Worm (Caenorhabditis elegans): Measurements from ENCODE around the gene cec-4.
A peak's percentile ranks its signal among the peaks of the same experiment; 100 is the strongest.

The cec-4 gene

DNA sequence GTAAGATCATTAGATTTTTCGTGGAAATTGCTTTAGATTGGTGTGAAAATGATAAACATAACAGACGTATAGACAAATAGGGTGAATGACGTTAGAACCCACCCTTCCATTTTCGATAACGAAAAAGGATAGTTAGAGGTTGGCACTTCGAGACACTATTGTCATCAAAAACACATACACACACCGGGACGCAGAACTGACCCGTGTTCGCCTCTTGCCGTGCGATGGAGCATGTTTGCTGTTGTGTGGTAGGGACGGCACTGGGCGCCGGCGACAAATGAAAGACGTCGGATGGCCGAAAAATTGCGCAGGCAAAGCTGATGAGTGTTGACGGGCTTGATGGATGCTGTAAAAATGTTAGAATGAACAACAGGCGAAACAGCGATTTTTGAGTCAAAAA lies 25.7 kb upstream of the cec-4 start:
- TF ChIP-seq skn-1 (tag; optimal IDR thresholded peaks at IDR 0.05) (peak; percentile 80), nhr-77 (tag; optimal IDR thresholded peaks at IDR 0.05) (no peak), zag-1 (tag; optimal IDR thresholded peaks at IDR 0.05) (no peak), fos-1 (tag; optimal IDR thresholded peaks at IDR 0.05) (peak; percentile 54), nhr-23 (tag; optimal IDR thresholded peaks at IDR 0.05) (no peak), unc-62 (GFP tag; optimal IDR thresholded peaks at IDR 0.05) (no peak), F13H6.1 (tag; optimal IDR thresholded peaks at IDR 0.05) (peak; percentile 19), mbf-1 (tag; optimal IDR thresholded peaks at IDR 0.05) (no peak), C34F6.9 (tag; optimal IDR thresholded peaks at IDR 0.05) (peak; percentile 28), ceh-16 (tag; optimal IDR thresholded peaks at IDR 0.05) (no peak), lin-39 (tag; optimal IDR thresholded peaks at IDR 0.05) (no peak), snpc-4 (tag; optimal IDR thresholded peaks at IDR 0.05) (no peak), lsy-2 (tag; optimal IDR thresholded peaks at IDR 0.05) (peak in 1 of 2 experiments; percentile 41), R02D3.7 (tag; optimal IDR thresholded peaks at IDR 0.05) (no peak), elt-1 (tag; optimal IDR thresholded peaks at IDR 0.05) (no peak), ama-1 (optimal IDR thresholded peaks at IDR 0.05) (no peak), lin-11 (tag; optimal IDR thresholded peaks at IDR 0.05) (no peak), lin-13 (GFP tag; optimal IDR thresholded peaks at IDR 0.05) (no peak), nhr-25 (tag; optimal IDR thresholded peaks at IDR 0.05) (no peak), nhr-129 (tag; optimal IDR thresholded peaks at IDR 0.05) (peak; percentile 60)

DNA sequence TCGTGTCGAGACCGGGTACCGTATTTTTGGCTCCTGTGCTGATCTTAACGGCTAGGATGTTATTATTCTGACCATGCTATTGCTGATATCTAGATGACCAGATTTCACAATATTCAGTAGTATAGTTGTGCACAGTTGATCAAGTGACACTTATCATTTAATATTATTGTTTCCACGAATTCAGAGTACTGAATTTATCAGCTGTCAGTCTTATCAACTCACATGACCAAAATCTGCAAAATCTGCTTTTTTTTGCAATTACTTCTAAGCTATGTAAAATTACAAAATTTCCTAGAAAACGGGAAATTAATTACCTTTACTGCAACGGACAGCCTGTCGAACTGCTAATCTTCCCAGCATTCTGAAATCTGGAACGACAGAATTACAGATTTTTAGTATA lies 25.1 kb upstream of the cec-4 start, which contains the start of gene pam-1:
TSS of gene pam-1 (minus strand) at position 368 of the 400 bp plus-strand sequence.
- TF ChIP-seq C34F6.9 (tag; optimal IDR thresholded peaks at IDR 0.05) (no peak), nhr-129 (tag; optimal IDR thresholded peaks at IDR 0.05) (no peak), mdl-1 (tag; optimal IDR thresholded peaks at IDR 0.05) (no peak), Y55F3AM.14 (GFP tag; optimal IDR thresholded peaks at IDR 0.05) (no peak), alr-1 (tag; optimal IDR thresholded peaks at IDR 0.05) (no peak), snpc-4 (tag; optimal IDR thresholded peaks at IDR 0.05) (no peak), dmd-4 (tag; optimal IDR thresholded peaks at IDR 0.05) (no peak), lin-13 (GFP tag; optimal IDR thresholded peaks at IDR 0.05) (no peak)

DNA sequence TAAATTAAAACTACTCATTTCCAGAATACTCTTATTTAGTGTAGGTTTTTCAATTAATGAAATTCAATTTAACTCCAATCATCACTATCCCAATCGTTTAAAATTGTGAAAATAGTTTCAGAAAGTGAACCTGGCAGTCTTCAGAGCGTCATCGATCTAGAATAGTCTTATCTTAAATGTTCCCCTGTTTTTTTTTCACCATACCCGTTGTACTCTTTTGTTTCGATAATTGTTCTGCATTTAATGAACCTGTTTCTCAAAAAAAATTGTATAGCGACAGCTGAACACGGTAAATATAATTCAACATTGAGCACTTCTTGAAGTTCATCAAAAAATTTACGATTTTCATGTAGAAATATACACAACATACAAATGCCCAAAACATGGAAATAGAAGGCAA lies 24.3 kb upstream of the cec-4 start:
- TF ChIP-seq unc-39 (tag; optimal IDR thresholded peaks at IDR 0.05) = no peak
- no peak for TF ChIP-seq lin-39 (tag; optimal IDR thresholded peaks at IDR 0.05)
- TF ChIP-seq nhr-10 (tag; optimal IDR thresholded peaks at IDR 0.05) = no peak
- no peak for TF ChIP-seq ztf-1 (GFP tag; conservative IDR thresholded peaks at IDR 0.05)
- no peak for TF ChIP-seq C34F6.9 (tag; optimal IDR thresholded peaks at IDR 0.05)
- TF ChIP-seq ZK546.5 (tag; optimal IDR thresholded peaks at IDR 0.05) = no peak
- TF ChIP-seq sma-3 (GFP tag; optimal IDR thresholded peaks at IDR 0.05) = no peak
- TF ChIP-seq aly-2 (tag; optimal IDR thresholded peaks at IDR 0.05) = no peak
- no peak for TF ChIP-seq mdl-1 (tag; optimal IDR thresholded peaks at IDR 0.05)
- no peak for TF ChIP-seq zag-1 (tag; optimal IDR thresholded peaks at IDR 0.05)
- no peak for TF ChIP-seq unc-55 (GFP tag; optimal IDR thresholded peaks at IDR 0.05)
- no peak for TF ChIP-seq F13H6.1 (tag; optimal IDR thresholded peaks at IDR 0.05)
- TF ChIP-seq fos-1 (tag; optimal IDR thresholded peaks at IDR 0.05) = no peak
- TF ChIP-seq lin-11 (tag; optimal IDR thresholded peaks at IDR 0.05) = no peak
- no peak for TF ChIP-seq nhr-21 (tag; optimal IDR thresholded peaks at IDR 0.05)
- no peak for TF ChIP-seq ceh-82 (tag; optimal IDR thresholded peaks at IDR 0.05)
- no peak for TF ChIP-seq R02D3.7 (tag; optimal IDR thresholded peaks at IDR 0.05)
- TF ChIP-seq egl-27 (tag; optimal IDR thresholded peaks at IDR 0.05) = no peak
- TF ChIP-seq dmd-4 (tag; optimal IDR thresholded peaks at IDR 0.05) = no peak

DNA sequence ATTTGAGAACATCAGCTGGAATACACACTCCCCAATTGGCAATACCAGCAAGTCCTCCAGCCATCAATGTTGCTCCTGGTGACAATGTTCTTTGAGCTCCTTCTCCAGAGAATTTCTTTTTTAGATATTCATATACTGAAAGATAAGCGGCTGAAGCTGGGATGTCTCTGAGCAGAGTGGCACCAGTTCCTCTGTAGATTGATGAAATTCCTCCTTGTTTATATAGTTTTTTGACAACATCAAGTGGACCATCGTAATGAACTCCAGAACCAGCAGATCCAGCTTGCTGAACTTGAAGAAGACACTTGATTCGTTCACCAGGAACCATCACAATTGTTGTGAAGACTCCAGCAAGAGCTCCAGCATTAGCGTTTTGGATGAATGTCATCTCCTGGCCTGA lies 23.4 kb upstream of the cec-4 start:
- TF ChIP-seq snpc-4 (tag; optimal IDR thresholded peaks at IDR 0.05) (no peak), lin-39 (tag; optimal IDR thresholded peaks at IDR 0.05) (no peak), ztf-1 (GFP tag; conservative IDR thresholded peaks at IDR 0.05) (no peak), nhr-10 (tag; optimal IDR thresholded peaks at IDR 0.05) (no peak), egl-27 (tag; optimal IDR thresholded peaks at IDR 0.05) (no peak), ztf-11 (tag; optimal IDR thresholded peaks at IDR 0.05) (no peak), unc-55 (GFP tag; optimal IDR thresholded peaks at IDR 0.05) (no peak), alr-1 (tag; optimal IDR thresholded peaks at IDR 0.05) (no peak), F13H6.1 (tag; optimal IDR thresholded peaks at IDR 0.05) (no peak), nhr-12 (tag; optimal IDR thresholded peaks at IDR 0.05) (no peak), zag-1 (tag; optimal IDR thresholded peaks at IDR 0.05) (no peak), dmd-4 (tag; optimal IDR thresholded peaks at IDR 0.05) (no peak)
